Worm (Caenorhabditis elegans) whole organism, dauer: ENCODE data around the gene ndx-6.

Experiments
- unc-62 ChIP-seq: sonication (generic microtip); optimal IDR thresholded peaks from 2 replicates; lab custom pipeline; 2017; ENCODE audit warnings: missing biosample characterization, missing genetic modification reagents, missing genetic modification characterization

Gene ndx-6

ce11 chrII:5408924-5409323 lies 19.2 kb upstream of the ndx-6 start, which contains the start of the genes EEED8.12 and EEED8.4:
Gene EEED8.12 (minus strand): TSS chrII:5409024.
Gene EEED8.4 (plus strand): TSS chrII:5409319.
- TF ChIP-seq unc-62 (GFP tag; lab: Kevin White, UChicago), result no peak

- no peak for TF ChIP-seq unc-62 (GFP tag; lab: Kevin White, UChicago)
These were observed 17.9 kb upstream of the ndx-6 start, which contains the start of gene clec-141 for ce11 chrII:5407548-5407947. Gene clec-141 (minus strand): TSS chrII:5407648.

- no peak for TF ChIP-seq unc-62 (GFP tag; lab: Kevin White, UChicago)
These were observed 9.5 kb upstream of the ndx-6 start, which contains the start of gene mog-5 for ce11 chrII:5399201-5399600. Gene mog-5 (plus strand): TSS chrII:5399538.

- TF ChIP-seq unc-62 (GFP tag; lab: Kevin White, UChicago), result no peak
These were observed 9.1 kb upstream of the ndx-6 start, which contains the start of gene fbxl-3 for ce11 chrII:5398779-5399178. Gene fbxl-3 (minus strand): TSS chrII:5398902.

ce11 chrII:5395594-5395993 lies 5.9 kb upstream of the ndx-6 start, which contains the start of gene pink-1:
Gene pink-1 (minus strand): TSS chrII:5395694.
- no peak for TF ChIP-seq unc-62 (GFP tag; lab: Kevin White, UChicago)

- TF ChIP-seq unc-62 (GFP tag; lab: Kevin White, UChicago), result no peak
These were observed 3.4 kb upstream of the ndx-6 start, which contains the start of gene brap-2 for ce11 chrII:5393090-5393489. Gene brap-2 (minus strand): TSS chrII:5393190.

- no peak for TF ChIP-seq unc-62 (GFP tag; lab: Kevin White, UChicago)
These were observed 1.8 kb upstream of the ndx-6 start for ce11 chrII:5391447-5391846.

ce11 chrII:5388786-5389421 lies 777 bp downstream of the ndx-6 start, which contains the start of gene rsp-4:
Gene rsp-4 (minus strand): TSS chrII:5388836.
- TF ChIP-seq unc-62 (GFP tag; lab: Kevin White, UChicago), result no peak

ce11 chrII:5387217-5387616 lies 2.5 kb downstream of the ndx-6 start, which contains the start of gene ccpp-6:
Gene ccpp-6 (minus strand): TSS chrII:5387317.
- TF ChIP-seq unc-62 (GFP tag; lab: Kevin White, UChicago), result no peak

ce11 chrII:5384282-5384681 lies 5.4 kb downstream of the ndx-6 start:
- no peak for TF ChIP-seq unc-62 (GFP tag; lab: Kevin White, UChicago)

ce11 chrII:5379614-5380077 lies 10.0 kb downstream of the ndx-6 start, which contains the start of gene pkc-3:
Gene pkc-3 (plus strand): TSS chrII:5380027.
- TF ChIP-seq unc-62 (GFP tag; lab: Kevin White, UChicago), result no peak

- TF ChIP-seq unc-62 (GFP tag; lab: Kevin White, UChicago), result no peak
These were observed 11.5 kb downstream of the ndx-6 start for ce11 chrII:5378239-5378521.

ce11 chrII:5377467-5378238 lies 12.0 kb downstream of the ndx-6 start, which contains the start of gene prdx-2:
Gene prdx-2 (plus strand): TSS chrII:5378195.
- no peak for TF ChIP-seq unc-62 (GFP tag; lab: Kevin White, UChicago)

- TF ChIP-seq unc-62 (GFP tag; lab: Kevin White, UChicago), result no peak
These were observed 14.7 kb downstream of the ndx-6 start, which contains the start of gene algn-2 for ce11 chrII:5374967-5375366. Gene algn-2 (plus strand): TSS chrII:5375267.

- TF ChIP-seq unc-62 (GFP tag; lab: Kevin White, UChicago), result no peak
These were observed 16.2 kb downstream of the ndx-6 start, which contains the start of the genes agt-2 and F09E5.3 for ce11 chrII:5373275-5374047. Gene agt-2 (minus strand): TSS chrII:5373827. Gene F09E5.3 (plus strand): TSS chrII:5373997.
